Fruit fly (Drosophila melanogaster) whole organism, embryonic: ENCODE measurements around the gene Rpn12.

ENCODE experiments used
- Ada2b ChIP-seq: fragments of 200-800 bp; sonication (Bioruptor generic); IDR thresholded peaks from 2 replicates; pipeline ENCODE4 v1.3.6; 2022; ENCODE audit warnings: missing biosample characterization, missing genetic modification characterization
- Atf3 ChIP-seq: fragments of 200-800 bp; sonication (Bioruptor generic); optimal IDR thresholded peaks from 3 replicates; lab custom pipeline; 2016; ENCODE audit warnings: missing biosample characterization, missing genetic modification characterization
- B-H1 ChIP-seq: fragments of 200-800 bp; sonication (Bioruptor generic); IDR thresholded peaks from 3 replicates; pipeline ENCODE4 v1.3.6; 2022; ENCODE audit warnings: missing biosample characterization, missing genetic modification characterization
- CG10147 ChIP-seq: fragments of 200-800 bp; sonication (Bioruptor generic); optimal IDR thresholded peaks from 2 replicates; lab custom pipeline; 2019; ENCODE audit warnings: missing biosample characterization, mild to moderate bottlenecking, missing genetic modification characterization, moderate library complexity
- CG10274 ChIP-seq: fragments of 200-800 bp; sonication (Bioruptor generic); optimal IDR thresholded peaks from 3 replicates; lab custom pipeline; 2017; ENCODE audit warnings: missing biosample characterization, mild to moderate bottlenecking, missing genetic modification characterization
- CG11456 ChIP-seq: fragments of 200-800 bp; sonication (Bioruptor generic); IDR thresholded peaks from 3 replicates; pipeline ENCODE4 v1.3.6; 2022; ENCODE audit warnings: missing biosample characterization, missing genetic modification characterization
- CG12104 ChIP-seq: fragments of 200-800 bp; sonication (Bioruptor generic); optimal IDR thresholded peaks from 3 replicates; lab custom pipeline; 2016; ENCODE audit warnings: missing biosample characterization, missing genetic modification characterization
- CG12391 ChIP-seq: fragments of 200-800 bp; sonication (Bioruptor generic); optimal IDR thresholded peaks from 3 replicates; lab custom pipeline; 2018; ENCODE audit warnings: missing biosample characterization, mild to moderate bottlenecking, missing genetic modification characterization, moderate library complexity
- CG12744 ChIP-seq: fragments of 200-800 bp; sonication (Bioruptor generic); optimal IDR thresholded peaks from 2 replicates; lab custom pipeline; 2016; ENCODE audit warnings: missing biosample characterization, missing genetic modification characterization
- CG13296 ChIP-seq: fragments of 200-800 bp; sonication (Bioruptor generic); optimal IDR thresholded peaks from 3 replicates; lab custom pipeline; 2018; ENCODE audit warnings: missing biosample characterization, mild to moderate bottlenecking, missing genetic modification characterization
- CG17385 ChIP-seq: fragments of 200-800 bp; sonication (Bioruptor generic); optimal IDR thresholded peaks from 3 replicates; lab custom pipeline; 2018; ENCODE audit warnings: missing biosample characterization, mild to moderate bottlenecking, missing genetic modification characterization
- CG17568 ChIP-seq: fragments of 200-800 bp; sonication (Bioruptor generic); optimal IDR thresholded peaks from 2 replicates; lab custom pipeline; 2018; ENCODE audit warnings: missing biosample characterization, mild to moderate bottlenecking, missing genetic modification characterization, moderate library complexity
- CG17612 ChIP-seq: fragments of 200-800 bp; sonication (Bioruptor generic); IDR thresholded peaks from 2 replicates; pipeline ENCODE4 v1.3.6; 2022; ENCODE audit warnings: missing biosample characterization, missing genetic modification characterization
- CG3838 ChIP-seq: fragments of 200-800 bp; sonication (Bioruptor generic); optimal IDR thresholded peaks from 3 replicates; lab custom pipeline; 2016; ENCODE audit warnings: missing biosample characterization, missing genetic modification characterization
- CG43689 ChIP-seq: fragments of 200-800 bp; sonication (Bioruptor generic); IDR thresholded peaks from 2 replicates; pipeline ENCODE4 v1.3.6; 2022; ENCODE audit warnings: missing biosample characterization, missing genetic modification characterization
- CG4854 ChIP-seq: fragments of 200-800 bp; sonication (Bioruptor generic); optimal IDR thresholded peaks from 2 replicates; lab custom pipeline; 2016; ENCODE audit warnings: missing biosample characterization, missing genetic modification characterization, inconsistent platforms
- CG6765 ChIP-seq: fragments of 200-800 bp; sonication (Bioruptor generic); optimal IDR thresholded peaks from 3 replicates; lab custom pipeline; 2017; ENCODE audit warnings: missing biosample characterization, mild to moderate bottlenecking, missing genetic modification characterization
- CG8388 ChIP-seq: fragments of 200-800 bp; sonication (Bioruptor generic); optimal IDR thresholded peaks from 2 replicates; lab custom pipeline; 2019; ENCODE audit warnings: missing biosample characterization, mild to moderate bottlenecking, missing genetic modification characterization, moderate library complexity
- CG9727 ChIP-seq: fragments of 200-800 bp; sonication (Bioruptor generic); optimal IDR thresholded peaks from 3 replicates; lab custom pipeline; 2017; ENCODE audit warnings: missing biosample characterization, mild to moderate bottlenecking, missing genetic modification characterization
- Camta ChIP-seq: fragments of 200-800 bp; sonication (Bioruptor generic); optimal IDR thresholded peaks from 2 replicates; lab custom pipeline; 2016; ENCODE audit warnings: missing biosample characterization, missing genetic modification characterization
- Gsc ChIP-seq: fragments of 200-800 bp; sonication (Bioruptor generic); IDR thresholded peaks from 2 replicates; pipeline ENCODE4 v1.3.6; 2022; ENCODE audit warnings: missing biosample characterization, missing genetic modification characterization
- Hey ChIP-seq: fragments of 200-800 bp; sonication (Bioruptor generic); optimal IDR thresholded peaks from 3 replicates; lab custom pipeline; 2018; ENCODE audit warnings: missing biosample characterization, mild to moderate bottlenecking, missing genetic modification characterization
- Hmx ChIP-seq: fragments of 200-800 bp; sonication (Bioruptor generic); optimal IDR thresholded peaks from 2 replicates; lab custom pipeline; 2016; ENCODE audit warnings: missing biosample characterization, missing genetic modification characterization
- Hsf ChIP-seq: fragments of 200-800 bp; sonication (Bioruptor generic); optimal IDR thresholded peaks from 3 replicates; lab custom pipeline; 2016; ENCODE audit warnings: missing biosample characterization, missing genetic modification characterization
- Kr ChIP-seq: fragments of 200-800 bp; sonication (Bioruptor generic); optimal IDR thresholded peaks from 2 replicates; lab custom pipeline; 2017; ENCODE audit warnings: missing biosample characterization, mild to moderate bottlenecking, missing genetic modification characterization
- Lpt ChIP-seq: fragments of >200 bp; optimal IDR thresholded peaks from 2 replicates; lab custom pipeline; 2018; ENCODE audit warnings: missing biosample characterization, missing genetic modification characterization
- MBD-R2 ChIP-seq: fragments of 200-800 bp; sonication (Bioruptor generic); IDR thresholded peaks from 2 replicates; pipeline ENCODE4 v1.3.6; 2022; ENCODE audit warnings: missing biosample characterization, missing genetic modification characterization
- Nf-YA ChIP-seq: fragments of 200-800 bp; sonication (Bioruptor generic); IDR thresholded peaks from 2 replicates; pipeline ENCODE4 v1.3.6; 2022; ENCODE audit warnings: missing biosample characterization, missing genetic modification characterization
- Rx ChIP-seq: fragments of 200-800 bp; sonication (Bioruptor generic); IDR thresholded peaks from 2 replicates; pipeline ENCODE4 v1.3.6; 2022; ENCODE audit warnings: missing biosample characterization, missing genetic modification characterization
- Xbp1 ChIP-seq: fragments of 200-800 bp; sonication (Bioruptor generic); optimal IDR thresholded peaks from 3 replicates; lab custom pipeline; 2016; ENCODE audit warnings: missing biosample characterization, mild to moderate bottlenecking, missing genetic modification characterization
- btn ChIP-seq: fragments of 200-800 bp; sonication (Bioruptor generic); optimal IDR thresholded peaks from 2 replicates; lab custom pipeline; 2016; ENCODE audit warnings: missing biosample characterization, missing genetic modification characterization
- cad ChIP-seq: fragments of >200 bp; optimal IDR thresholded peaks from 2 replicates; lab custom pipeline; 2017; ENCODE audit warnings: missing biosample characterization, missing genetic modification characterization
- disco-r ChIP-seq: fragments of 200-800 bp; sonication (Bioruptor generic); optimal IDR thresholded peaks from 2 replicates; lab custom pipeline; 2016; ENCODE audit warnings: missing biosample characterization, missing genetic modification characterization
- ems ChIP-seq: fragments of 200-800 bp; sonication (Bioruptor generic); optimal IDR thresholded peaks from 3 replicates; lab custom pipeline; 2016; ENCODE audit warnings: missing biosample characterization, missing genetic modification characterization
- fd3F ChIP-seq: fragments of 200-800 bp; sonication (Bioruptor generic); optimal IDR thresholded peaks from 2 replicates; lab custom pipeline; 2018; ENCODE audit warnings: missing biosample characterization, mild to moderate bottlenecking, missing genetic modification characterization, moderate library complexity
- ftz-f1 ChIP-seq: fragments of 200-800 bp; sonication (Bioruptor generic); optimal IDR thresholded peaks from 2 replicates; lab custom pipeline; 2016; ENCODE audit warnings: missing biosample characterization, missing genetic modification characterization
- gro ChIP-seq: fragments of 200-800 bp; sonication (Bioruptor generic); optimal IDR thresholded peaks from 2 replicates; lab custom pipeline; 2016; ENCODE audit warnings: missing biosample characterization, missing genetic modification characterization
- hth ChIP-seq: fragments of >200 bp; optimal IDR thresholded peaks from 2 replicates; lab custom pipeline; 2017; ENCODE audit warnings: inconsistent platforms
- jigr1 ChIP-seq: fragments of 200-800 bp; sonication (Bioruptor generic); IDR thresholded peaks from 3 replicates; pipeline ENCODE4 v1.3.6; 2022; ENCODE audit warnings: missing biosample characterization, missing genetic modification characterization
- kah ChIP-seq: fragments of 200-800 bp; sonication (Bioruptor generic); optimal IDR thresholded peaks from 2 replicates; lab custom pipeline; 2018; ENCODE audit warnings: missing biosample characterization, mild to moderate bottlenecking, missing genetic modification characterization
- mirr ChIP-seq: fragments of 200-800 bp; sonication (Bioruptor generic); optimal IDR thresholded peaks from 3 replicates; lab custom pipeline; 2018; ENCODE audit warnings: missing biosample characterization, mild to moderate bottlenecking, missing genetic modification characterization
- otp ChIP-seq: fragments of 200-800 bp; sonication (Bioruptor generic); IDR thresholded peaks from 3 replicates; pipeline ENCODE4, ENCODE4 v1.3.6; 2022; ENCODE audit warnings: missing biosample characterization, missing genetic modification characterization
- pan ChIP-seq, 4 experiments: fragments of >200 bp in 3 of 4; fragments of 200-800 bp in 1 of 4; sonication (Bioruptor generic) in 1 of 4; optimal IDR thresholded peaks in 3 of 4; IDR thresholded peaks in 1 of 4; 2 replicates each; pipeline versions ENCODE4 v1.3.6 to Lab custom; 2017 to 2022; ENCODE audit warnings: missing biosample characterization in 2 of 4, missing genetic modification characterization in 2 of 4, mixed read lengths in 1 of 4
- sc ChIP-seq, 3 experiments: fragments of >200 bp in 2 of 3; fragments of 200-800 bp in 1 of 3; sonication (Bioruptor generic) in 1 of 3; optimal IDR thresholded peaks; 2 replicates in 2 of 3; 3 replicates in 1 of 3; lab custom pipeline; 2017; ENCODE audit warnings: mild to moderate bottlenecking in 1 of 3, missing biosample characterization in 1 of 3, missing genetic modification characterization in 1 of 3, missing genetic modification reagents in 1 of 3
- sisA ChIP-seq: fragments of 200-800 bp; sonication (Bioruptor generic); IDR thresholded peaks from 2 replicates; pipeline ENCODE4 v1.3.6; 2022; ENCODE audit warnings: missing biosample characterization, missing genetic modification characterization
- sqz ChIP-seq: fragments of 200-800 bp; sonication (Bioruptor generic); optimal IDR thresholded peaks from 3 replicates; lab custom pipeline; 2018; ENCODE audit warnings: missing biosample characterization, mild to moderate bottlenecking, missing genetic modification characterization
- sr ChIP-seq: fragments of 200-800 bp; sonication (Bioruptor generic); IDR thresholded peaks from 3 replicates; pipeline ENCODE4 v1.3.6; 2022; ENCODE audit warnings: missing biosample characterization, missing genetic modification characterization
- ssp ChIP-seq: fragments of 200-800 bp; sonication (Bioruptor generic); IDR thresholded peaks from 2 replicates; pipeline ENCODE4 v1.3.6; 2022; ENCODE audit warnings: missing biosample characterization, missing genetic modification characterization
- tin ChIP-seq: fragments of 200-800 bp; sonication (Bioruptor generic); optimal IDR thresholded peaks from 3 replicates; lab custom pipeline; 2016; ENCODE audit warnings: missing biosample characterization, missing genetic modification characterization
- tna ChIP-seq: fragments of 200-800 bp; sonication (Bioruptor generic); IDR thresholded peaks from 2 replicates; pipeline ENCODE4 v1.3.6; 2022; ENCODE audit warnings: missing biosample characterization, missing genetic modification characterization; ENCODE audit not compliant: partially characterized antibody
- zen2 ChIP-seq: fragments of 200-800 bp; sonication (Bioruptor generic); IDR thresholded peaks from 3 replicates; pipeline ENCODE4 v1.3.6; 2022; ENCODE audit warnings: missing biosample characterization, missing genetic modification characterization; ENCODE audit not compliant: partially characterized antibody
- zfh1 ChIP-seq: fragments of 200-800 bp; sonication (Bioruptor generic); IDR thresholded peaks from 3 replicates; pipeline ENCODE4 v1.3.6; 2022; ENCODE audit warnings: missing biosample characterization, missing genetic modification characterization

Gene Rpn12

DNA sequence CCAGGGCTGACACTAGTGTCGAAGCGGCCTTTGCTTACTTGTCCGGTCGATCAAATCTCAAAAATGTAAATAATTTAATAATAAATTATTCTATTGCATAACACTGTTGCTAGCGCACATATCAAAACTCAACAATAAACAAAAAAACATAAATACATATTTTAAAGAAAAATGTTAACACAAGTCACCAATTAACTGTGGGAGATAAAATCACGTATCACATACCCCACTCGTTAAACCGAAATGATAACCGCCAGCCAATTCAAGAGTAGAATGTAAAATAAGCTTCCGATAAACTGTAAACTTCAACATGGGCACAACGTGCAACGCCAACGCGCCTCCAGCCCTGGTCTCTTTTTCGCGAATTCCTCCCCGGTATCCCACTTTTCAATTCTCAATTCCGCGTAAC, 19.9 kb downstream of the Rpn12 start, which contains the start of gene Arts (continued):
- TF ChIP-seq CG17612 (GFP tag; lab: Robert Waterston, UW) (no peak), Atf3 (no peak), sisA (GFP tag; lab: Robert Waterston, UW) (no peak), kah (GFP tag; lab: Kevin White, UChicago) (no peak), CG13296 (GFP tag; lab: Kevin White, UChicago) (no peak), Camta (GFP tag; lab: Kevin White, UChicago) (no peak), Rx (GFP tag; lab: Robert Waterston, UW) (no peak), CG9727 (GFP tag; lab: Kevin White, UChicago) (peak; percentile 49), ssp (GFP tag; lab: Robert Waterston, UW) (no peak), Hsf (GFP tag; lab: Kevin White, UChicago) (peak; percentile 20), CG10147 (GFP tag; lab: Kevin White, UChicago) (peak; percentile 43), ems (GFP tag; lab: Kevin White, UChicago) (no peak), btn (GFP tag; lab: Kevin White, UChicago) (no peak), CG12104 (GFP tag; lab: Kevin White, UChicago) (no peak), MBD-R2 (GFP tag; lab: Robert Waterston, UW) (no peak), tna (no peak), zen2 (GFP tag; lab: Robert Waterston, UW) (no peak), Hmx (GFP tag; lab: Kevin White, UChicago) (no peak), Ada2b (GFP tag; lab: Robert Waterston, UW) (no peak), ftz-f1 (GFP tag; lab: Kevin White, UChicago) (no peak), sqz (GFP tag; lab: Kevin White, UChicago) (peak; percentile 40), CG43689 (GFP tag; lab: Robert Waterston, UW) (no peak), mirr (GFP tag; lab: Kevin White, UChicago) (no peak), Kr (no peak), CG8388 (GFP tag; lab: Kevin White, UChicago) (peak; percentile 14), Gsc (GFP tag; lab: Robert Waterston, UW) (no peak), tin (GFP tag; lab: Kevin White, UChicago) (peak; percentile 8), sc (optimal IDR thresholded peaks at IDR 0.05; lab: Kevin White, UChicago) (no peak), sc (GFP tag; optimal IDR thresholded peaks at IDR 0.05; lab: Kevin White, UChicago) (no peak), fd3F (GFP tag; lab: Kevin White, UChicago) (no peak), pan (optimal IDR thresholded peaks at IDR 0.05; lab: Kevin White, UChicago) (no peak), pan (GFP tag; optimal IDR thresholded peaks at IDR 0.05 in 1 of 2, IDR thresholded peaks at IDR 0.05 in 1 of 2) (no peak), CG3838 (GFP tag; lab: Kevin White, UChicago) (no peak), zfh1 (GFP tag; lab: Robert Waterston, UW) (no peak), Hey (tag; lab: Kevin White, UChicago) (no peak), CG6765 (GFP tag; lab: Kevin White, UChicago) (no peak), otp (GFP tag; lab: Robert Waterston, UW) (no peak), sr (GFP tag; lab: Robert Waterston, UW) (no peak), hth (lab: Kevin White, UChicago) (no peak), B-H1 (GFP tag; lab: Robert Waterston, UW) (no peak), CG4854 (GFP tag; lab: Kevin White, UChicago) (no peak), jigr1 (GFP tag; lab: Robert Waterston, UW) (no peak), CG11456 (no peak), Nf-YA (no peak), disco-r (GFP tag; lab: Kevin White, UChicago) (no peak), CG17385 (GFP tag; lab: Kevin White, UChicago) (no peak), Lpt (no peak), CG10274 (no peak), CG12391 (tag; lab: Kevin White, UChicago) (peak; percentile 39), CG12744 (GFP tag; lab: Kevin White, UChicago) (no peak), Xbp1 (GFP tag; lab: Kevin White, UChicago) (peak; percentile 33), gro (GFP tag; lab: Kevin White, UChicago) (no peak), CG17568 (no peak), cad (GFP tag; lab: Kevin White, UChicago) (no peak)
